Worm (Caenorhabditis elegans) whole organism, L4/young adult: ENCODE measurements around the gene sucg-1.

Experiments used
- dao-5 ChIP-seq: sonication (generic microtip); optimal IDR thresholded peaks from 2 replicates; lab custom pipeline; 2016; ENCODE audit warnings: missing genotype, missing genetic modification characterization, moderate library complexity, missing compliant biosample characterization
- him-1 ChIP-seq: sonication (generic microtip); optimal IDR thresholded peaks from 2 replicates; lab custom pipeline; 2016; ENCODE audit warnings: missing genotype, missing genetic modification reagents, missing genetic modification characterization, missing compliant biosample characterization

DNA sequence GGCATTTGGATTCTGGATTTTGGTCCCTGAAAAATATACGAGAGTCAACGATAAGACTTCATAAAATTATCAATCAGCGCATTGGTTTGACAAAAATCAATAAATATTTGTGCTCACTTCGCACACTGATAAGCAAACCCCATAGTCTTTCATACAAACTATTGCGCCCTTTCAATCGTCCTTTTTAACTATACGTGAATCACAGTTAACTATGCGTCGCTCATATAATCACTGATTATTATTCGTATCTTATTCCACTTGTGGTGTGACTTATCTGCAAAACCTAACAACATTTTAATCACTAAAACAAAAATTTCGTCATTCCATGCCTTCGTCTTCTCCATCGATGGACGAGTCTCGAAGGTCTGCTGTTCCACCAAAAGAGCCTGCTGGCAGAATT lies 17.9 kb upstream of the sucg-1 start, which contains the start of gene nhr-8:
- TF ChIP-seq dao-5 (tag; lab: Kevin White, UChicago) (no peak), him-1 (tag; lab: Kevin White, UChicago) (no peak)
